In genomic region chr3L:22267248-22267957, dm6 we compare ENCODE assay signal across 4 fruit fly cellular contexts.
A peak's percentile ranks its signal among the peaks of the same experiment; 100 is the strongest.
TF ChIP-seq lines count a peak whose summit lies in the region.

Gene Csp, plus strand, starts transcription at chr3L:22267382.

TF ChIP-seq in whole organism, adult, 20 proteins besides CTCF, POLR2A, EP300 and RAD21 (continued from another document):
- TF ChIP-seq Clk (GFP tag; optimal IDR thresholded peaks at IDR 0.05; lab: Kevin White, UChicago) (peak; percentile 47), pad (GFP tag; optimal IDR thresholded peaks at IDR 0.05; lab: Kevin White, UChicago) (peak; percentile 23), kay (GFP tag; lab: Kevin White, UChicago; ENCODE audit: borderline replicate concordance) (no peak)

TF ChIP-seq in whole organism, embryonic, 481 proteins besides CTCF, POLR2A, EP300 and RAD21 (continued from another document and continues in another):
- TF ChIP-seq CG34376 (GFP tag; optimal IDR thresholded peaks at IDR 0.05; lab: Kevin White, UChicago), result peak; percentile 39
- TF ChIP-seq Hmx (GFP tag; optimal IDR thresholded peaks at IDR 0.05; lab: Kevin White, UChicago), result no peak
- TF ChIP-seq CG11696 (GFP tag; IDR thresholded peaks at IDR 0.05; lab: Robert Waterston, UW), result no peak
- peak; percentile 48 for TF ChIP-seq zen (tag; optimal IDR thresholded peaks at IDR 0.05; lab: Kevin White, UChicago)
- no peak for TF ChIP-seq MTF-1 (GFP tag; optimal IDR thresholded peaks at IDR 0.05; lab: Kevin White, UChicago; ENCODE audit: borderline replicate concordance)
- no peak for TF ChIP-seq CG6272 (GFP tag; IDR thresholded peaks at IDR 0.05; lab: Robert Waterston, UW)
- peak; percentile 86; the same call in 3 of the 4 replicates for TF ChIP-seq chinmo (GFP tag; IDR thresholded peaks at IDR 0.05; lab: Robert Waterston, UW; ENCODE audit: partially characterized antibody)
- peak; percentile 24 for TF ChIP-seq CG8924 (tag; optimal IDR thresholded peaks at IDR 0.05; lab: Kevin White, UChicago)
- no peak for TF ChIP-seq Dek (tag; optimal IDR thresholded peaks at IDR 0.05; lab: Kevin White, UChicago)
- TF ChIP-seq Fer1 (GFP tag; optimal IDR thresholded peaks at IDR 0.05; lab: Kevin White, UChicago), result peak; percentile 44
- peak; percentile 45; the same call in 1 of the 2 replicates for TF ChIP-seq vvl (GFP tag; IDR thresholded peaks at IDR 0.05; lab: Robert Waterston, UW)
- peak; percentile 40; the same call in 1 of the 2 replicates for TF ChIP-seq CG9215 (GFP tag; IDR thresholded peaks at IDR 0.05; lab: Robert Waterston, UW)
- TF ChIP-seq CG17829 (tag; optimal IDR thresholded peaks at IDR 0.05; lab: Kevin White, UChicago), result peak; percentile 19
- 0 out of 2 replicates have a peak, but pooled peaks have one; percentile 20 for TF ChIP-seq Atf6 (GFP tag; IDR thresholded peaks at IDR 0.05; lab: Robert Waterston, UW)
- TF ChIP-seq Myb (GFP tag; optimal IDR thresholded peaks at IDR 0.05; lab: Kevin White, UChicago), result peak; percentile 24
- TF ChIP-seq Doc3 (GFP tag; IDR thresholded peaks at IDR 0.05; lab: Robert Waterston, UW; ENCODE audit: partially characterized antibody), result 0 out of 3 replicates have a peak, but pooled peaks have one; percentile 11
- TF ChIP-seq Meics (GFP tag; optimal IDR thresholded peaks at IDR 0.05; lab: Kevin White, UChicago), result peak; percentile 9
- TF ChIP-seq run (tag; optimal IDR thresholded peaks at IDR 0.05; lab: Kevin White, UChicago), result peak; percentile 7
- peak; percentile 33 for TF ChIP-seq CoRest (tag; optimal IDR thresholded peaks at IDR 0.05; lab: Kevin White, UChicago)
- peak; percentile 57; the same call in 1 of the 2 replicates for TF ChIP-seq Rfx (GFP tag; IDR thresholded peaks at IDR 0.05; lab: Robert Waterston, UW)
- TF ChIP-seq CG31224 (GFP tag; IDR thresholded peaks at IDR 0.05; lab: Robert Waterston, UW), result 0 out of 2 replicates have a peak, but pooled peaks have one; percentile 7
- TF ChIP-seq CG11504 (tag; optimal IDR thresholded peaks at IDR 0.05; lab: Kevin White, UChicago), result peak; percentile 5
- TF ChIP-seq sqz (GFP tag; optimal IDR thresholded peaks at IDR 0.05; lab: Kevin White, UChicago), result peak; percentile 77
- TF ChIP-seq hth (optimal IDR thresholded peaks at IDR 0.05; lab: Kevin White, UChicago), result no peak
- TF ChIP-seq p53 (GFP tag; optimal IDR thresholded peaks at IDR 0.05; lab: Kevin White, UChicago), result no peak
- TF ChIP-seq CG9817 (tag; optimal IDR thresholded peaks at IDR 0.05; lab: Kevin White, UChicago), result no peak
- 0 out of 2 replicates have a peak, but pooled peaks have one; percentile 22 for TF ChIP-seq CG32767 (GFP tag; IDR thresholded peaks at IDR 0.05; lab: Robert Waterston, UW)
- TF ChIP-seq Dp (GFP tag; optimal IDR thresholded peaks at IDR 0.05; lab: Kevin White, UChicago), result no peak
- peak; percentile 9 for TF ChIP-seq CG17385 (GFP tag; optimal IDR thresholded peaks at IDR 0.05; lab: Kevin White, UChicago)
- peak; percentile 64 for TF ChIP-seq Opbp (GFP tag; IDR thresholded peaks at IDR 0.05; lab: Robert Waterston, UW; ENCODE audit: partially characterized antibody)
- TF ChIP-seq CG3847 (GFP tag; IDR thresholded peaks at IDR 0.05; lab: Robert Waterston, UW), result no peak
- peak; percentile 21 for TF ChIP-seq CG8359 (GFP tag; optimal IDR thresholded peaks at IDR 0.05; lab: Kevin White, UChicago; ENCODE audit: borderline replicate concordance)
- peak; percentile 62 for TF ChIP-seq bbx (GFP tag; IDR thresholded peaks at IDR 0.05; lab: Robert Waterston, UW; ENCODE audit: partially characterized antibody)
- TF ChIP-seq CG12391 (tag; optimal IDR thresholded peaks at IDR 0.05; lab: Kevin White, UChicago), result peak; percentile 15
- peak; percentile 77 for TF ChIP-seq CG6254 (GFP tag; optimal IDR thresholded peaks at IDR 0.05; lab: Kevin White, UChicago)
- TF ChIP-seq CG33557 (GFP tag; optimal IDR thresholded peaks at IDR 0.05; lab: Kevin White, UChicago), result peak; percentile 22
- TF ChIP-seq CG18011 (GFP tag; optimal IDR thresholded peaks at IDR 0.05; lab: Kevin White, UChicago), result peak; percentile 22
- TF ChIP-seq B-H1 (GFP tag; IDR thresholded peaks at IDR 0.05; lab: Robert Waterston, UW), result no peak
- TF ChIP-seq row (GFP tag; IDR thresholded peaks at IDR 0.05; lab: Robert Waterston, UW), result peak; percentile 73
- peak; percentile 5 for TF ChIP-seq CG13624 (GFP tag; optimal IDR thresholded peaks at IDR 0.05; lab: Kevin White, UChicago)

TF ChIP-seq in whole organism, prepupa, 60 proteins besides CTCF, POLR2A, EP300 and RAD21 (continued from another document):
- TF ChIP-seq Eip78C (GFP tag; lab: Kevin White, UChicago), result peak; percentile 78
- no peak for TF ChIP-seq Lpt (GFP tag; optimal IDR thresholded peaks at IDR 0.05; lab: Kevin White, UChicago)
- no peak for TF ChIP-seq spab (GFP tag; optimal IDR thresholded peaks at IDR 0.05; lab: Kevin White, UChicago)
- TF ChIP-seq svp (GFP tag; lab: Kevin White, UChicago), result peak; percentile 67
- no peak for TF ChIP-seq CG15336 (GFP tag; IDR thresholded peaks at IDR 0.05; lab: Robert Waterston, UW)
- peak; percentile 7 for TF ChIP-seq Smox (GFP tag; optimal IDR thresholded peaks at IDR 0.05; lab: Kevin White, UChicago)
- TF ChIP-seq lz (GFP tag; optimal IDR thresholded peaks at IDR 0.05; lab: Kevin White, UChicago), result peak; percentile 21
- peak; percentile 47; the same call in 1 of the 2 replicates for TF ChIP-seq Gug (GFP tag; IDR thresholded peaks at IDR 0.05; lab: Robert Waterston, UW)
- TF ChIP-seq CG6276 (GFP tag; optimal IDR thresholded peaks at IDR 0.05; lab: Kevin White, UChicago), result no peak
- no peak for TF ChIP-seq Sox15 (GFP tag; optimal IDR thresholded peaks at IDR 0.05; lab: Kevin White, UChicago)
- TF ChIP-seq fkh (GFP tag; optimal IDR thresholded peaks at IDR 0.05; lab: Kevin White, UChicago), result no peak
- no peak for TF ChIP-seq CG8319 (GFP tag; optimal IDR thresholded peaks at IDR 0.05; lab: Kevin White, UChicago)
- no peak for TF ChIP-seq salr (GFP tag; optimal IDR thresholded peaks at IDR 0.05; lab: Kevin White, UChicago)
- no peak for TF ChIP-seq CG10631 (GFP tag; optimal IDR thresholded peaks at IDR 0.05; lab: Kevin White, UChicago)
- no peak for TF ChIP-seq CG11902 (GFP tag; optimal IDR thresholded peaks at IDR 0.05; lab: Kevin White, UChicago)
- no peak for TF ChIP-seq CG8632 (GFP tag; optimal IDR thresholded peaks at IDR 0.05; lab: Kevin White, UChicago)
- TF ChIP-seq Blimp-1 (GFP tag; optimal IDR thresholded peaks at IDR 0.05; lab: Kevin White, UChicago), result peak; percentile 18
- TF ChIP-seq Sox14 (GFP tag; optimal IDR thresholded peaks at IDR 0.05; lab: Kevin White, UChicago), result no peak
- TF ChIP-seq ss (GFP tag; optimal IDR thresholded peaks at IDR 0.05; lab: Kevin White, UChicago), result peak; percentile 47 to 62
- TF ChIP-seq CG6792 (GFP tag; optimal IDR thresholded peaks at IDR 0.05; lab: Kevin White, UChicago), result no peak
- TF ChIP-seq Hr4 (GFP tag; optimal IDR thresholded peaks at IDR 0.05; lab: Kevin White, UChicago), result peak; percentile 10
- peak; percentile 38 for TF ChIP-seq CG32006 (GFP tag; optimal IDR thresholded peaks at IDR 0.05; lab: Kevin White, UChicago)
- TF ChIP-seq CG9139 (GFP tag; optimal IDR thresholded peaks at IDR 0.05; lab: Kevin White, UChicago), result no peak
- no peak for TF ChIP-seq fd59A (GFP tag; optimal IDR thresholded peaks at IDR 0.05; lab: Kevin White, UChicago)
- TF ChIP-seq CG7368 (GFP tag; optimal IDR thresholded peaks at IDR 0.05; lab: Kevin White, UChicago), result no peak
- TF ChIP-seq CG11294 (GFP tag; IDR thresholded peaks at IDR 0.05; lab: Robert Waterston, UW), result no peak
- TF ChIP-seq fd85E (GFP tag; optimal IDR thresholded peaks at IDR 0.05; lab: Kevin White, UChicago), result no peak
- TF ChIP-seq CG11762 (GFP tag; optimal IDR thresholded peaks at IDR 0.05; lab: Kevin White, UChicago; ENCODE audit: insufficient read depth), result no peak
- TF ChIP-seq Hr39 (GFP tag; optimal IDR thresholded peaks at IDR 0.05; lab: Kevin White, UChicago), result peak; percentile 28
- TF ChIP-seq Met (GFP tag; optimal IDR thresholded peaks at IDR 0.05; lab: Kevin White, UChicago), result peak; percentile 46
- TF ChIP-seq Sox102F (GFP tag; optimal IDR thresholded peaks at IDR 0.05; lab: Kevin White, UChicago), result peak; percentile 17
- peak; percentile 42 for TF ChIP-seq CG6854 (GFP tag; optimal IDR thresholded peaks at IDR 0.05; lab: Kevin White, UChicago)
- TF ChIP-seq Hr38 (GFP tag; optimal IDR thresholded peaks at IDR 0.05; lab: Kevin White, UChicago), result no peak
- peak; percentile 47; the same call in 1 of the 3 replicates for TF ChIP-seq CG6163 (GFP tag; IDR thresholded peaks at IDR 0.05; lab: Robert Waterston, UW)
- peak; percentile 26 for TF ChIP-seq CG1621 (tag; optimal IDR thresholded peaks at IDR 0.05; lab: Kevin White, UChicago)
- no peak for TF ChIP-seq dac (GFP tag; optimal IDR thresholded peaks at IDR 0.05; lab: Kevin White, UChicago)
- no peak for TF ChIP-seq acj6 (GFP tag; optimal IDR thresholded peaks at IDR 0.05; lab: Kevin White, UChicago)
- no peak for TF ChIP-seq CG3032 (tag; optimal IDR thresholded peaks at IDR 0.05; lab: Kevin White, UChicago)
- peak; percentile 18 for TF ChIP-seq pdm3 (GFP tag; optimal IDR thresholded peaks at IDR 0.05; lab: Kevin White, UChicago)
- TF ChIP-seq CG10669 (GFP tag; optimal IDR thresholded peaks at IDR 0.05; lab: Kevin White, UChicago), result no peak
- TF ChIP-seq CG6808 (GFP tag; optimal IDR thresholded peaks at IDR 0.05; lab: Kevin White, UChicago), result peak; percentile 68
- TF ChIP-seq CG8119 (GFP tag; IDR thresholded peaks at IDR 0.05; lab: Robert Waterston, UW), result no peak

TF ChIP-seq in whole organism, wandering third instar larva, 38 proteins besides CTCF, POLR2A, EP300 and RAD21 (continued from another document):
- peak; percentile 52 for TF ChIP-seq woc (GFP tag; optimal IDR thresholded peaks at IDR 0.05; lab: Kevin White, UChicago)
- TF ChIP-seq Dfd (GFP tag; optimal IDR thresholded peaks at IDR 0.05; lab: Kevin White, UChicago), result no peak
- TF ChIP-seq Dif (GFP tag; optimal IDR thresholded peaks at IDR 0.05; lab: Kevin White, UChicago; ENCODE audit: partially characterized antibody), result no peak
- no peak for TF ChIP-seq CrebA (GFP tag; optimal IDR thresholded peaks at IDR 0.05; lab: Kevin White, UChicago; ENCODE audit: borderline replicate concordance)
- TF ChIP-seq Rel (GFP tag; optimal IDR thresholded peaks at IDR 0.05; lab: Kevin White, UChicago), result no peak
- no peak for TF ChIP-seq Rel (tag; optimal IDR thresholded peaks at IDR 0.05; lab: Kevin White, UChicago)
- TF ChIP-seq psq (GFP tag; optimal IDR thresholded peaks at IDR 0.05; lab: Kevin White, UChicago), result no peak
- TF ChIP-seq dl (GFP tag; optimal IDR thresholded peaks at IDR 0.05; lab: Kevin White, UChicago; ENCODE audit: insufficient read depth in 1 of 2, partially characterized antibody in 2 of 2), result no peak
- peak; percentile 49 for TF ChIP-seq Sp1 (GFP tag; optimal IDR thresholded peaks at IDR 0.05; lab: Kevin White, UChicago)
- TF ChIP-seq Jra (GFP tag; optimal IDR thresholded peaks at IDR 0.05; lab: Kevin White, UChicago), result peak; percentile 35
- peak; percentile 33 for TF ChIP-seq ey (GFP tag; optimal IDR thresholded peaks at IDR 0.05; lab: Kevin White, UChicago)
- no peak for TF ChIP-seq sv (GFP tag; optimal IDR thresholded peaks at IDR 0.05; lab: Kevin White, UChicago)
